Worm (Caenorhabditis elegans): Measurements from ENCODE around the gene Y49F6A.12.

Gene Y49F6A.12

ce11 chrII:3579767-3580166, 15.7 kb upstream of the Y49F6A.12 start, which contains the start of gene clec-134:
clec-134 (plus strand) TSS chrII:3580067.
- TF ChIP-seq pha-4 (tag; optimal IDR thresholded peaks at IDR 0.05) (no peak), nfya-2 (GFP tag; IDR thresholded peaks at IDR 0.05) (no peak), hlh-12 (tag; optimal IDR thresholded peaks at IDR 0.05) (no peak), sdz-38 (tag; optimal IDR thresholded peaks at IDR 0.05) (no peak)

- TF ChIP-seq rcor-1 (GFP tag; IDR thresholded peaks at IDR 0.05) (no peak), unc-62 (GFP tag; optimal IDR thresholded peaks at IDR 0.05) (no peak), mcd-1 (GFP tag; IDR thresholded peaks at IDR 0.05) (no peak), tbp1 (GFP tag; optimal IDR thresholded peaks at IDR 0.05) (no peak), ceh-27 (GFP tag; optimal IDR thresholded peaks at IDR 0.05) (no peak), gei-17 (GFP tag; optimal IDR thresholded peaks at IDR 0.05) (no peak), K12H6.12 (tag; optimal IDR thresholded peaks at IDR 0.05) (no peak), ceh-91 (GFP tag; IDR thresholded peaks at IDR 0.05) (no peak), madf-3 (GFP tag; IDR thresholded peaks at IDR 0.05) (no peak), egl-44 (GFP tag; IDR thresholded peaks at IDR 0.05) (no peak), F55B11.4 (tag; optimal IDR thresholded peaks at IDR 0.05; ENCODE audit: borderline replicate concordance, insufficient read depth) (no peak), lag-1 (GFP tag; IDR thresholded peaks at IDR 0.05) (no peak), F57C9.4 (tag; optimal IDR thresholded peaks at IDR 0.05) (no peak), B0261.1 (tag; optimal IDR thresholded peaks at IDR 0.05) (no peak), dpff-1 (tag; optimal IDR thresholded peaks at IDR 0.05) (no peak), ceh-100 (GFP tag; IDR thresholded peaks at IDR 0.05) (no peak), nhr-90 (tag; optimal IDR thresholded peaks at IDR 0.05) (no peak), efl-1 (GFP tag; optimal IDR thresholded peaks at IDR 0.05) (no peak), nfya-2 (GFP tag; IDR thresholded peaks at IDR 0.05) (no peak)
Measured at ce11 chrII:3581752-3582151, 13.7 kb upstream of the Y49F6A.12 start, which contains the start of gene srh-59. srh-59 (plus strand) TSS chrII:3582052.

DNA sequence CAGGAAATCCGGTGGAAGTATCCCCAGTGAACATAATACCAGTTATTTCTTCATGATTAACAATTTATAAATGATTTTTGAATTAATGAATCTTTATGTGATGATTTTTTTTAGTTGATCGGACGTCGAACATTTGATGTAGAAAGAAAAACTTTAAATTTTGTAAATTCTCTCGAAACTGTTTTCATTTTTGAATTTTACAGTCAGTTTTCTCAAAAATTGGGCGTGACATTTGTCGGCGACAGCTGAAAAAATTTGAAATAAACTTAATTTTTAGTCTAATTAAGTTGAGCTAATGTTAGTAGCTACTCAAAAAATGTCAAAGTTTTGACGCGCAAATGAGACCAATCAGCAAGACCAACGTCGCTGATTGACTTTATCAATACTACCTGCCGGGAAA, 12.0 kb upstream of the Y49F6A.12 start, which contains the start of gene srh-60:
srh-60 (plus strand) TSS at position 301 of the 400 bp plus-strand sequence.
- TF ChIP-seq snpc-1.3 (tag; optimal IDR thresholded peaks at IDR 0.05; ENCODE audit: insufficient read depth) (no peak), hsf-1 (GFP tag; IDR thresholded peaks at IDR 0.05) (no peak), lsl-1 (GFP tag; optimal IDR thresholded peaks at IDR 0.05) (no peak), B0019.2 (GFP tag; conservative IDR thresholded peaks at IDR 0.05) (no peak), lsy-27 (tag; optimal IDR thresholded peaks at IDR 0.05; ENCODE audit: borderline replicate concordance, insufficient read depth) (no peak), rec-8 (tag; optimal IDR thresholded peaks at IDR 0.05) (no peak), atf-7 (tag; optimal IDR thresholded peaks at IDR 0.05) (no peak), attf-6 (GFP tag; IDR thresholded peaks at IDR 0.05) (no peak), fkh-3 (tag; optimal IDR thresholded peaks at IDR 0.05) (no peak), dpl-1 (GFP tag; optimal IDR thresholded peaks at IDR 0.05) (no peak), C17E4.6 (GFP tag; IDR thresholded peaks at IDR 0.05) (no peak)

DNA sequence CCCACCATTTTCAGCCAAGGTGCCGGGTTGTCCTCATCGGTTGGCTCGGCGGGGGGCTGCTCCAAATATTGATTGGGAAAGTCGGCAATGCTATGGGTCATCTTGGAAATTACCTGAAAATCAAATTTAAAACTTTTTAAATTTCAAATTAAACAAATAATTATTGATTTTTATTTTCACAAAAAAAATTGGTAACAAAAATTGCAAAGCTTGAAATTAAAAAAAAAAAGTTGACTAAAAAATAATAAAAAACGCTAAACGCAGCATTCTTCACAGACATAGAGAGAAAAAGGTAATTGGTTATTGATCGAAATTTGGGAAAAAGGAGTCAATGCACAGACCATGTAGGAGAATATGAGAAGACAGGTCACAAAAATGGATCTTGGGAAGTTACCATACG, 3.3 kb downstream of the Y49F6A.12 start, which contains the start of gene Y49F6A.11:
Y49F6A.11 (minus strand) TSS at position 101 of the 400 bp plus-strand sequence.
- TF ChIP-seq sdz-38 (tag; optimal IDR thresholded peaks at IDR 0.05) (no peak), rpc-1 (optimal IDR thresholded peaks at IDR 0.05) (no peak), rpc-1 (tag; optimal IDR thresholded peaks at IDR 0.05) (no peak), ccch-3 (GFP tag; optimal IDR thresholded peaks at IDR 0.05) (no peak), aptf-2 (GFP tag; conservative IDR thresholded peaks at IDR 0.05) (no peak), die-1 (tag; optimal IDR thresholded peaks at IDR 0.05) (no peak), ztf-26 (tag; optimal IDR thresholded peaks at IDR 0.05) (no peak), madf-3 (GFP tag; IDR thresholded peaks at IDR 0.05) (no peak), ama-1 (optimal IDR thresholded peaks at IDR 0.05) (no peak), ama-1 (GFP tag; optimal IDR thresholded peaks at IDR 0.05) (no peak), pha-4 (tag; optimal IDR thresholded peaks at IDR 0.05) (no peak), Y95B8A.8 (GFP tag; IDR thresholded peaks at IDR 0.05) (no peak), lsl-1 (GFP tag; optimal IDR thresholded peaks at IDR 0.05) (no peak), F52B5.7 (tag; optimal IDR thresholded peaks at IDR 0.05) (no peak), dox-1 (GFP tag; IDR thresholded peaks at IDR 0.05) (no peak), ets-4 (GFP tag; optimal IDR thresholded peaks at IDR 0.05) (no peak), him-1 (tag; optimal IDR thresholded peaks at IDR 0.05) (no peak), C17E4.6 (GFP tag; IDR thresholded peaks at IDR 0.05) (no peak), unc-62 (GFP tag; optimal IDR thresholded peaks at IDR 0.05) (no peak), F33H1.4 (GFP tag; IDR thresholded peaks at IDR 0.05) (no peak)
